Worm (Caenorhabditis elegans) whole organism, late embryonic: Measurements from ENCODE around the gene sumv-1.

Experiments used
- C38D4.7 ChIP-seq: fragments of 200-800 bp; sonication (Bioruptor generic); optimal IDR thresholded peaks from 2 replicates; lab custom pipeline; 2018; ENCODE audit warnings: mild to moderate bottlenecking, missing genetic modification characterization, moderate library complexity, missing compliant biosample characterization
- F13H6.1 ChIP-seq: sonication (generic microtip); optimal IDR thresholded peaks from 2 replicates; lab custom pipeline; 2016; ENCODE audit warnings: missing genetic modification characterization, missing compliant biosample characterization
- K02D7.2 ChIP-seq: sonication (generic microtip); optimal IDR thresholded peaks from 2 replicates; lab custom pipeline; 2017; ENCODE audit warnings: mild to moderate bottlenecking, missing genetic modification characterization, missing compliant biosample characterization
- T23F11.4 ChIP-seq: fragments of 200-800 bp; sonication (Bioruptor generic); optimal IDR thresholded peaks from 2 replicates; lab custom pipeline; 2018; ENCODE audit warnings: mild to moderate bottlenecking, missing genetic modification characterization, missing compliant biosample characterization
- Y22D7AL.16 ChIP-seq: sonication (generic microtip); optimal IDR thresholded peaks from 2 replicates; lab custom pipeline; 2016; ENCODE audit warnings: missing genetic modification characterization, missing compliant biosample characterization
- ahr-1 ChIP-seq: sonication (generic microtip); optimal IDR thresholded peaks from 2 replicates; lab custom pipeline; 2016; ENCODE audit warnings: missing genetic modification characterization, missing compliant biosample characterization
- ceh-14 ChIP-seq: sonication (generic microtip); optimal IDR thresholded peaks from 2 replicates; lab custom pipeline; 2016; ENCODE audit warnings: missing genotype, missing genetic modification characterization, missing compliant biosample characterization
- ceh-18 ChIP-seq: sonication (generic microtip); optimal IDR thresholded peaks from 2 replicates; lab custom pipeline; 2016; ENCODE audit warnings: missing genetic modification characterization, missing compliant biosample characterization
- ceh-19 ChIP-seq: fragments of 200-800 bp; sonication (Bioruptor generic); optimal IDR thresholded peaks from 2 replicates; lab custom pipeline; 2018; ENCODE audit warnings: mild to moderate bottlenecking, missing genetic modification characterization, missing compliant biosample characterization
- ceh-2 ChIP-seq: sonication (generic microtip); optimal IDR thresholded peaks from 2 replicates; lab custom pipeline; 2016; ENCODE audit warnings: missing genotype, missing genetic modification characterization, missing compliant biosample characterization
- ceh-31 ChIP-seq: sonication (generic microtip); optimal IDR thresholded peaks from 2 replicates; lab custom pipeline; 2016; ENCODE audit warnings: missing genetic modification characterization, missing compliant biosample characterization
- ceh-34 ChIP-seq: sonication (generic microtip); optimal IDR thresholded peaks from 2 replicates; lab custom pipeline; 2016; ENCODE audit warnings: mild to moderate bottlenecking, missing genetic modification characterization, missing compliant biosample characterization
- ceh-6 ChIP-seq: fragments of 200-800 bp; sonication (Bioruptor generic); optimal IDR thresholded peaks from 2 replicates; lab custom pipeline; 2018; ENCODE audit warnings: mild to moderate bottlenecking, missing genetic modification characterization, missing compliant biosample characterization
- che-1 ChIP-seq: sonication (generic microtip); optimal IDR thresholded peaks from 2 replicates; lab custom pipeline; 2016; ENCODE audit warnings: mild to moderate bottlenecking, missing genetic modification characterization, missing compliant biosample characterization
- dmd-4 ChIP-seq: sonication (generic microtip); optimal IDR thresholded peaks from 2 replicates; lab custom pipeline; 2016; ENCODE audit warnings: borderline replicate concordance, missing genetic modification characterization, missing compliant biosample characterization
- dve-1 ChIP-seq: sonication (generic microtip); optimal IDR thresholded peaks from 2 replicates; lab custom pipeline; 2017; ENCODE audit warnings: antibody characterized with exemption, mild to moderate bottlenecking, missing genetic modification characterization, missing compliant biosample characterization
- elt-2 ChIP-seq: sonication (generic microtip); optimal IDR thresholded peaks from 2 replicates; lab custom pipeline; 2016; ENCODE audit warnings: missing genetic modification reagents, missing genetic modification characterization, missing compliant biosample characterization
- ets-4 ChIP-seq: sonication (generic microtip); optimal IDR thresholded peaks from 2 replicates; lab custom pipeline; 2016; ENCODE audit warnings: missing genetic modification characterization, missing compliant biosample characterization
- eyg-1 ChIP-seq: sonication (generic microtip); optimal IDR thresholded peaks from 2 replicates; lab custom pipeline; 2016; ENCODE audit warnings: missing genotype, missing genetic modification characterization, missing compliant biosample characterization
- fkh-6 ChIP-seq: sonication (generic microtip); optimal IDR thresholded peaks from 2 replicates; lab custom pipeline; 2016; ENCODE audit warnings: missing genetic modification characterization, missing compliant biosample characterization
- gmeb-2 ChIP-seq: sonication (generic microtip); optimal IDR thresholded peaks from 2 replicates; lab custom pipeline; 2016; ENCODE audit warnings: missing genetic modification characterization, inconsistent platforms, missing compliant biosample characterization
- hlh-13 ChIP-seq: fragments of 200-800 bp; sonication (Bioruptor generic); optimal IDR thresholded peaks from 2 replicates; lab custom pipeline; 2018; ENCODE audit warnings: mild to moderate bottlenecking, missing genetic modification characterization, missing compliant biosample characterization
- hlh-15 ChIP-seq: sonication (generic microtip); optimal IDR thresholded peaks from 2 replicates; lab custom pipeline; 2016; ENCODE audit warnings: missing genetic modification characterization, missing compliant biosample characterization
- hlh-30 ChIP-seq: sonication (generic microtip); optimal IDR thresholded peaks from 2 replicates; lab custom pipeline; 2017; ENCODE audit warnings: antibody characterized with exemption, missing genetic modification characterization, missing compliant biosample characterization; ENCODE audit not compliant: insufficient read depth
- lim-6 ChIP-seq: sonication (generic microtip); optimal IDR thresholded peaks from 2 replicates; lab custom pipeline; 2016; ENCODE audit warnings: missing genetic modification characterization, missing compliant biosample characterization
- lin-11 ChIP-seq: fragments of 200-800 bp; sonication (Bioruptor generic); optimal IDR thresholded peaks from 2 replicates; lab custom pipeline; 2018; ENCODE audit warnings: mild to moderate bottlenecking, missing genetic modification characterization, missing compliant biosample characterization
- nfya-1 ChIP-seq: sonication (generic microtip); optimal IDR thresholded peaks from 2 replicates; lab custom pipeline; 2017; ENCODE audit warnings: missing genetic modification characterization, mild to moderate bottlenecking, missing compliant biosample characterization, antibody characterized with exemption, moderate library complexity
- nhr-232 ChIP-seq: sonication (generic microtip); optimal IDR thresholded peaks from 2 replicates; lab custom pipeline; 2016; ENCODE audit warnings: missing genetic modification characterization, missing compliant biosample characterization
- pat-9 ChIP-seq: fragments of 200-800 bp; sonication (Bioruptor generic); optimal IDR thresholded peaks from 2 replicates; lab custom pipeline; 2018; ENCODE audit warnings: mild to moderate bottlenecking, missing genetic modification characterization, moderate library complexity, missing compliant biosample characterization
- pha-2 ChIP-seq: sonication (generic microtip); optimal IDR thresholded peaks from 2 replicates; lab custom pipeline; 2017; ENCODE audit warnings: mild to moderate bottlenecking, missing genetic modification characterization, missing compliant biosample characterization
- ref-2 ChIP-seq: sonication (generic microtip); optimal IDR thresholded peaks from 2 replicates; lab custom pipeline; 2016; ENCODE audit warnings: missing genetic modification characterization, missing compliant biosample characterization
- rnt-1 ChIP-seq: sonication (generic microtip); optimal IDR thresholded peaks from 2 replicates; lab custom pipeline; 2016; ENCODE audit warnings: missing genetic modification characterization, missing compliant biosample characterization
- sdc-2 ChIP-seq: sonication (generic microtip); optimal IDR thresholded peaks from 2 replicates; lab custom pipeline; 2016; ENCODE audit warnings: missing genotype, missing genetic modification characterization, missing compliant biosample characterization
- sox-2 ChIP-seq: fragments of 200-800 bp; sonication (Bioruptor generic); IDR thresholded peaks from 2 replicates; pipeline ENCODE4 v1.3.6; 2022; ENCODE audit warnings: missing genetic modification reagents, missing genetic modification characterization, missing compliant biosample characterization
- sox-4 ChIP-seq: sonication (generic microtip); optimal IDR thresholded peaks from 2 replicates; lab custom pipeline; 2017; ENCODE audit warnings: mild to moderate bottlenecking, missing genetic modification characterization, inconsistent platforms, missing compliant biosample characterization
- syd-9 ChIP-seq: sonication (generic microtip); optimal IDR thresholded peaks from 2 replicates; lab custom pipeline; 2016; ENCODE audit warnings: mild to moderate bottlenecking, missing genetic modification characterization, moderate library complexity, missing compliant biosample characterization
- tbx-7 ChIP-seq: sonication (generic microtip); optimal IDR thresholded peaks from 2 replicates; lab custom pipeline; 2016; ENCODE audit warnings: missing genotype, missing genetic modification characterization, missing compliant biosample characterization
- ttx-3 ChIP-seq: sonication (generic microtip); optimal IDR thresholded peaks from 2 replicates; lab custom pipeline; 2016; ENCODE audit warnings: missing genetic modification reagents, missing genetic modification characterization, missing compliant biosample characterization
- unc-3 ChIP-seq, 2 experiments: fragments of 200-800 bp in 1 of 2; sonication (Bioruptor generic) in 1 of 2; sonication (generic microtip) in 1 of 2; conservative IDR thresholded peaks in 1 of 2; optimal IDR thresholded peaks in 1 of 2; 2 replicates each; pipeline versions ENCODE4 v1.3.6 to Lab custom; 2016 to 2022; ENCODE audit warnings: missing compliant biosample characterization in 2 of 2, missing genetic modification characterization in 2 of 2, missing genetic modification reagents in 1 of 2
- unc-55 ChIP-seq: sonication (generic microtip); optimal IDR thresholded peaks from 2 replicates; lab custom pipeline; 2017; ENCODE audit warnings: missing biosample characterization, missing genetic modification reagents, missing genetic modification characterization
- unc-86 ChIP-seq: sonication (generic microtip); optimal IDR thresholded peaks from 2 replicates; lab custom pipeline; 2016; ENCODE audit warnings: missing genetic modification characterization, missing compliant biosample characterization
- zip-5 ChIP-seq: sonication (generic microtip); optimal IDR thresholded peaks from 2 replicates; lab custom pipeline; 2016; ENCODE audit warnings: missing genetic modification characterization, missing compliant biosample characterization
- ztf-16 ChIP-seq: sonication (generic microtip); optimal IDR thresholded peaks from 2 replicates; lab custom pipeline; 2017; ENCODE audit warnings: missing genetic modification characterization, missing compliant biosample characterization

The sumv-1 gene

DNA sequence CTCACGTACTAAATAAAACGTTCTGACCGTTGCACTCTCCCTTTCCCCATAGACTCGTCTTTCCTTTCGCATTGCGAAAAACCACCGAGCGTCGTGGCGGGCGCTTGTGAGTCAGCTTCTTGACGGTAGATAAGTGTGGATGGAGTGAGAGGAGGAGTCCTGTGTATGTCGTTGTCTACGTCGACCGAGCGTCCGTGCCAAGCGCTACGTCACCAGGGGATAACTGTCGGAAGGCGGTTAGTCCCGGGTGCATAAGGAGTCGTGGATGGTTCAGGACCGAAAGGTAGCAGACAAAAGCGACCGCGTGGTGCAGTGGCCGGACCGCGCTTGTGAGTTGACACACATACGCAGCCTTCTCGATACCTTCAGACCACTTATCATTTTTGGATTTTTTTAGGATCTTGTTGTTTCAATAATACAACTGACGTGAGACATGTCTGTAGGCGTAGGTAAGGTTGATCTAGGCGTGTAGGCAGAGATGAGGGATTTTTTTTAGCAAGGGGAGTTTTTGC is 42.8 kb downstream of the sumv-1 start:
- TF ChIP-seq nhr-232 (tag; lab: Kevin White, UChicago) (peak; percentile 65), ceh-18 (tag; lab: Kevin White, UChicago) (peak; percentile 73), T23F11.4 (peak; percentile 30), gmeb-2 (tag; lab: Kevin White, UChicago) (peak; percentile 43), che-1 (peak; percentile 69), dmd-4 (peak; percentile 72), F13H6.1 (peak; percentile 23), pha-2 (tag; lab: Kevin White, UChicago) (peak; percentile 70), ahr-1 (tag; lab: Kevin White, UChicago) (peak; percentile 20), ceh-34 (tag; lab: Kevin White, UChicago) (peak; percentile 73), nfya-1 (tag; lab: Kevin White, UChicago) (peak; percentile 1), hlh-30 (tag; lab: Kevin White, UChicago) (peak; percentile 42), ceh-14 (tag; lab: Kevin White, UChicago) (peak; percentile 41), zip-5 (tag; lab: Kevin White, UChicago) (peak; percentile 4), unc-3 (GFP tag; conservative IDR thresholded peaks at IDR 0.05; lab: Robert Waterston, UW) (peak; percentile 61; the same call in 1 of the 2 replicates), unc-3 (tag; optimal IDR thresholded peaks at IDR 0.05; lab: Kevin White, UChicago) (peak; percentile 48), ceh-19 (peak; percentile 82), ref-2 (tag; lab: Kevin White, UChicago) (peak; percentile 83), rnt-1 (peak; percentile 25), Y22D7AL.16 (tag; lab: Kevin White, UChicago) (peak; percentile 65), lin-11 (peak; percentile 63), fkh-6 (peak; percentile 62), elt-2 (tag; lab: Kevin White, UChicago) (peak; percentile 74), sdc-2 (tag; lab: Kevin White, UChicago) (peak; percentile 49), ceh-31 (peak; percentile 54), ceh-2 (tag; lab: Kevin White, UChicago) (peak; percentile 62), sox-4 (peak; percentile 63), ttx-3 (tag; lab: Kevin White, UChicago) (peak; percentile 3), hlh-13 (GFP tag; lab: Kevin White, UChicago) (peak; percentile 25), dve-1 (tag; lab: Kevin White, UChicago) (peak; percentile 25), sox-2 (GFP tag; lab: Robert Waterston, UW) (peak; percentile 17; the same call in 1 of the 2 replicates), ets-4 (tag; lab: Kevin White, UChicago) (peak; percentile 68), unc-86 (tag; lab: Kevin White, UChicago) (peak; percentile 45), hlh-15 (tag; lab: Kevin White, UChicago) (peak; percentile 60), syd-9 (tag; lab: Kevin White, UChicago) (peak; percentile 72), lim-6 (tag; lab: Kevin White, UChicago) (peak; percentile 33), eyg-1 (peak; percentile 46), ceh-6 (peak; percentile 66), ztf-16 (tag; lab: Kevin White, UChicago) (peak; percentile 10), C38D4.7 (GFP tag; lab: Kevin White, UChicago) (peak; percentile 64), K02D7.2 (tag; lab: Kevin White, UChicago) (peak; percentile 52), pat-9 (tag; lab: Kevin White, UChicago) (peak; percentile 43)

DNA sequence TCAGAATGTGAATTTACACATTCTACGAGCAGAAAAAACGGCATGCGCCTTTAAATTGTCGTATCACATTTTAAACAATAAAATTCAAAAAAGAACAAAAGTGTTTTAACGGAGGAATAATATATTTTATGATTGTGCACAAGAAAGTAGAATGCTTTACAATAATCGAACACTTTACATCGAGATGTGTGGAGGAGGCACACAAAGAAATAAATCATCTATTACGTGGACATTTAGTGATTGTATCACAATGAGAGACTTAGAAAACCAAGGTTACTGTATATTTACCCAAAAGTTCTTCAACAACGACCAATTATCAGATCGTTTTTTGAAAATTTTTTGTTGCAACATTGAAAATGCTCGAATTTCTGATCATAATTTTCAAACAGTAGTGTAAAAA is 43.7 kb downstream of the sumv-1 start:
- TF ChIP-seq tbx-7 (tag; lab: Kevin White, UChicago) (no peak), syd-9 (tag; lab: Kevin White, UChicago) (no peak), unc-55 (GFP tag; lab: Kevin White, UChicago) (peak; percentile 12)
- TF ChIP-seq, all 69 proteins: peak for 1
